Worm (Caenorhabditis elegans): ENCODE results near the gene Y62H9A.4.

- TF ChIP-seq lsy-2 (tag; optimal IDR thresholded peaks at IDR 0.05), result no peak
- no peak for TF ChIP-seq nhr-12 (tag; optimal IDR thresholded peaks at IDR 0.05)
- no peak for TF ChIP-seq alr-1 (tag; optimal IDR thresholded peaks at IDR 0.05)
- TF ChIP-seq sem-4 (tag; optimal IDR thresholded peaks at IDR 0.05), result no peak
- no peak for TF ChIP-seq unc-62 (GFP tag; optimal IDR thresholded peaks at IDR 0.05)
- TF ChIP-seq snpc-4 (tag; optimal IDR thresholded peaks at IDR 0.05), result no peak
These were observed 28.3 kb downstream of the Y62H9A.4 start for ce11 chrX:11908226-11908625.
